Worm (Caenorhabditis elegans) whole organism, young adult: ENCODE data around the gene mrps-18A.

Source experiments
- B0019.2 ChIP-seq: fragments of 200-800 bp; sonication (Bioruptor generic); conservative IDR thresholded peaks from 2 replicates; pipeline ENCODE4 v1.3.6; 2022; ENCODE audit warnings: missing genetic modification reagents, missing genetic modification characterization, missing compliant biosample characterization
- B0035.1 ChIP-seq: sonication (generic microtip); optimal IDR thresholded peaks from 2 replicates; lab custom pipeline; 2016; ENCODE audit warnings: missing genetic modification characterization, mild to moderate bottlenecking, missing compliant biosample characterization, missing genotype, missing genetic modification reagents
- B0261.1 ChIP-seq: sonication (generic microtip); optimal IDR thresholded peaks from 2 replicates; lab custom pipeline; 2016; ENCODE audit warnings: mild to moderate bottlenecking, missing genetic modification characterization, moderate library complexity, missing compliant biosample characterization
- C06A6.2 ChIP-seq: fragments of 200-800 bp; sonication (Bioruptor generic); conservative IDR thresholded peaks from 2 replicates; pipeline ENCODE4 v1.3.6; 2022; ENCODE audit warnings: missing genetic modification characterization, missing compliant biosample characterization
- F22D6.2 ChIP-seq: sonication (generic microtip); optimal IDR thresholded peaks from 2 replicates; lab custom pipeline; 2016; ENCODE audit warnings: mild to moderate bottlenecking, missing genetic modification characterization, missing compliant biosample characterization
- F33H1.4 ChIP-seq: fragments of 200-800 bp; sonication (Bioruptor generic); IDR thresholded peaks from 2 replicates; pipeline ENCODE4 v1.3.6; 2022; ENCODE audit warnings: missing genetic modification reagents, missing genetic modification characterization, missing compliant biosample characterization
- F39B2.1 ChIP-seq: fragments of 200-800 bp; sonication (Bioruptor generic); IDR thresholded peaks from 2 replicates; pipeline ENCODE4 v1.3.6; 2022; ENCODE audit warnings: missing genetic modification reagents, missing genetic modification characterization, missing compliant biosample characterization
- K11D2.4 ChIP-seq: fragments of 200-800 bp; sonication (Bioruptor generic); IDR thresholded peaks from 2 replicates; pipeline ENCODE4 v1.3.6; 2022; ENCODE audit warnings: missing genetic modification reagents, missing genetic modification characterization, missing compliant biosample characterization
- Y56A3A.18 ChIP-seq: fragments of 200-800 bp; sonication (Bioruptor generic); IDR thresholded peaks from 2 replicates; pipeline ENCODE4 v1.3.6; 2022; ENCODE audit warnings: missing genetic modification reagents, missing genetic modification characterization, missing compliant biosample characterization
- Y79H2A.3 ChIP-seq: fragments of 200-800 bp; sonication (Bioruptor generic); conservative IDR thresholded peaks from 2 replicates; pipeline ENCODE4 v1.3.6; 2022; ENCODE audit warnings: missing genetic modification reagents, missing genetic modification characterization, missing compliant biosample characterization
- ZK185.1 ChIP-seq: sonication (generic microtip); optimal IDR thresholded peaks from 2 replicates; lab custom pipeline; 2016; ENCODE audit warnings: mild to moderate bottlenecking, missing genetic modification characterization, missing compliant biosample characterization; ENCODE audit not compliant: poor library complexity, severe bottlenecking
- aptf-2 ChIP-seq: fragments of 200-800 bp; sonication (Bioruptor generic); conservative IDR thresholded peaks from 2 replicates; pipeline ENCODE4 v1.3.6; 2022; ENCODE audit warnings: missing genetic modification reagents, missing genetic modification characterization, missing compliant biosample characterization
- ceh-27 ChIP-seq: fragments of 200-800 bp; sonication (Bioruptor generic); optimal IDR thresholded peaks from 2 replicates; lab custom pipeline; 2018; ENCODE audit warnings: mild to moderate bottlenecking, missing genetic modification characterization, moderate library complexity, missing compliant biosample characterization
- ceh-58 ChIP-seq: fragments of 200-800 bp; sonication (Bioruptor generic); IDR thresholded peaks from 2 replicates; pipeline ENCODE4 v1.3.6; 2022; ENCODE audit warnings: missing genetic modification characterization, missing compliant biosample characterization
- chd-7 ChIP-seq: sonication (generic microtip); optimal IDR thresholded peaks from 2 replicates; lab custom pipeline; 2016; ENCODE audit warnings: mild to moderate bottlenecking, missing genetic modification characterization, moderate library complexity, missing compliant biosample characterization
- dpff-1 ChIP-seq: sonication (generic microtip); optimal IDR thresholded peaks from 2 replicates; lab custom pipeline; 2017; ENCODE audit warnings: mild to moderate bottlenecking, missing genetic modification characterization, missing compliant biosample characterization
- egl-44 ChIP-seq: fragments of 200-800 bp; sonication (Bioruptor generic); IDR thresholded peaks from 2 replicates; pipeline ENCODE4 v1.3.6; 2022; ENCODE audit warnings: missing genetic modification reagents, missing genetic modification characterization, missing compliant biosample characterization
- egrh-3 ChIP-seq: fragments of 200-800 bp; sonication (Bioruptor generic); IDR thresholded peaks from 2 replicates; pipeline ENCODE4 v1.3.6; 2022; ENCODE audit warnings: missing genetic modification reagents, missing genetic modification characterization, missing compliant biosample characterization
- ekl-4 ChIP-seq: fragments of 200-800 bp; sonication (Bioruptor generic); IDR thresholded peaks from 2 replicates; pipeline ENCODE4 v1.3.6; 2022; ENCODE audit warnings: missing genetic modification reagents, missing genetic modification characterization, missing compliant biosample characterization
- gei-17 ChIP-seq: fragments of 200-800 bp; sonication (Bioruptor generic); optimal IDR thresholded peaks from 2 replicates; lab custom pipeline; 2018; ENCODE audit warnings: mild to moderate bottlenecking, missing genetic modification characterization, missing compliant biosample characterization
- hlh-26 ChIP-seq: fragments of 200-800 bp; sonication (Bioruptor generic); conservative IDR thresholded peaks from 2 replicates; pipeline ENCODE4 v1.3.6; 2022; ENCODE audit warnings: missing genetic modification reagents, missing genetic modification characterization, missing compliant biosample characterization
- hmg-20 ChIP-seq: fragments of 200-800 bp; sonication (Bioruptor generic); IDR thresholded peaks from 2 replicates; pipeline ENCODE4 v1.3.6; 2022; ENCODE audit warnings: missing genetic modification reagents, missing genetic modification characterization, missing compliant biosample characterization
- hrde-1 ChIP-seq: sonication (generic microtip); optimal IDR thresholded peaks from 2 replicates; lab custom pipeline; 2016; ENCODE audit warnings: missing genetic modification characterization, mild to moderate bottlenecking, missing compliant biosample characterization, moderate library complexity, missing genotype, missing genetic modification reagents, borderline replicate concordance
- hsf-1 ChIP-seq: fragments of 200-800 bp; sonication (Bioruptor generic); IDR thresholded peaks from 2 replicates; pipeline ENCODE4 v1.3.6; 2022; ENCODE audit warnings: missing genetic modification reagents, missing genetic modification characterization, missing compliant biosample characterization
- let-607 ChIP-seq, 2 experiments: fragments of 200-800 bp in 1 of 2; sonication (Bioruptor generic) in 1 of 2; sonication (generic microtip) in 1 of 2; optimal IDR thresholded peaks; 2 replicates each; lab custom pipeline; 2016 to 2018; ENCODE audit warnings: mild to moderate bottlenecking in 2 of 2, missing compliant biosample characterization in 2 of 2, missing genetic modification characterization in 2 of 2, moderate library complexity in 2 of 2, missing genotype in 1 of 2
- lir-1 ChIP-seq: fragments of 200-800 bp; sonication (Bioruptor generic); conservative IDR thresholded peaks from 2 replicates; pipeline ENCODE4 v1.3.6; 2022; ENCODE audit warnings: missing genetic modification reagents, missing genetic modification characterization, missing compliant biosample characterization
- mcd-1 ChIP-seq: fragments of 200-800 bp; sonication (Bioruptor generic); IDR thresholded peaks from 2 replicates; pipeline ENCODE4 v1.3.6; 2022; ENCODE audit warnings: missing genetic modification reagents, missing genetic modification characterization, missing compliant biosample characterization
- nfya-1 ChIP-seq: sonication (generic microtip); optimal IDR thresholded peaks from 2 replicates; lab custom pipeline; 2017; ENCODE audit warnings: antibody characterized with exemption, missing compliant biosample characterization, missing genetic modification characterization, borderline replicate concordance; ENCODE audit not compliant: insufficient read depth
- nfya-2 ChIP-seq: fragments of 200-800 bp; sonication (Bioruptor generic); IDR thresholded peaks from 2 replicates; pipeline ENCODE4 v1.3.6; 2022; ENCODE audit warnings: missing genetic modification reagents, missing genetic modification characterization, missing compliant biosample characterization
- nhr-179 ChIP-seq: sonication (generic microtip); optimal IDR thresholded peaks from 2 replicates; lab custom pipeline; 2016; ENCODE audit warnings: mild to moderate bottlenecking, missing genetic modification characterization, missing compliant biosample characterization
- pbrm-1 ChIP-seq: fragments of 200-800 bp; sonication (Bioruptor generic); IDR thresholded peaks from 2 replicates; pipeline ENCODE4 v1.3.6; 2022; ENCODE audit warnings: missing genetic modification reagents, missing genetic modification characterization, missing compliant biosample characterization
- somi-1 ChIP-seq: fragments of 200-800 bp; sonication (Bioruptor generic); optimal IDR thresholded peaks from 2 replicates; lab custom pipeline; 2018; ENCODE audit warnings: mild to moderate bottlenecking, missing genetic modification characterization, missing compliant biosample characterization
- tbp1 ChIP-seq: fragments of 200-800 bp; sonication (Bioruptor generic); optimal IDR thresholded peaks from 2 replicates; lab custom pipeline; 2018; ENCODE audit warnings: mild to moderate bottlenecking, missing genetic modification characterization, missing compliant biosample characterization
- zfh-2 ChIP-seq: fragments of 200-800 bp; sonication (Bioruptor generic); conservative IDR thresholded peaks from 2 replicates; pipeline ENCODE4 v1.3.6; 2022; ENCODE audit warnings: missing genetic modification reagents, missing genetic modification characterization, missing compliant biosample characterization
- ztf-25 ChIP-seq: fragments of 200-800 bp; sonication (Bioruptor generic); IDR thresholded peaks from 2 replicates; pipeline ENCODE4 v1.3.6; 2022; ENCODE audit warnings: missing genetic modification reagents, missing genetic modification characterization, missing compliant biosample characterization
- ztf-26 ChIP-seq: sonication (generic microtip); optimal IDR thresholded peaks from 2 replicates; lab custom pipeline; 2017; ENCODE audit warnings: missing genetic modification characterization, missing compliant biosample characterization

The mrps-18A gene

ce11 chrIII:8300860-8301396, 30.8 kb downstream of the mrps-18A start:
- TF ChIP-seq F39B2.1 (GFP tag; lab: Robert Waterston, UW) (no peak), ceh-58 (GFP tag; lab: Robert Waterston, UW) (no peak), mcd-1 (GFP tag; lab: Robert Waterston, UW) (no peak), ztf-25 (GFP tag; lab: Robert Waterston, UW) (no peak), K11D2.4 (GFP tag; lab: Robert Waterston, UW) (no peak), F33H1.4 (GFP tag; lab: Robert Waterston, UW) (no peak), egrh-3 (GFP tag; lab: Robert Waterston, UW) (no peak), dpff-1 (tag; lab: Kevin White, UChicago) (no peak), B0261.1 (tag; lab: Kevin White, UChicago) (no peak), hrde-1 (tag; lab: Kevin White, UChicago) (no peak), ztf-26 (tag; lab: Kevin White, UChicago) (no peak)

DNA sequence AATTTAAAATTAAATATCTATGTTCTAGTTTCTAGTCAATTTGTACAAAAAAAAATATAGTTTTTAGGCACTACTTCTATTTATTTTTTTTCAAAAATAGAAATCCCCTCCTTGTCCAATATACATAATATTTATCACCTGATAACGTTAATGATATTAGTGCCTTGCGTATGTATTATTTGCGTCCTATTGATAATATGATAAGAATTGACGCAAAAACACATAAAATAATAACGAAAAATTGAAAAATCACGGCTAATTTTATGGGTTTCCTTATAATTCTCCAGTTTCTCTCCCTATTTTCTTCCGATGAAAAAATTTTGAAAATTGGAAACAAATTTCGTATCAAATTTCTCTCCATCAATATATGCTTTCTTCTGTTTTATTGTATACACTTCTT, 32.0 kb downstream of the mrps-18A start:
- no peak for TF ChIP-seq somi-1
- TF ChIP-seq pbrm-1: no peak
- no peak for TF ChIP-seq F39B2.1 (GFP tag; lab: Robert Waterston, UW)
- no peak for TF ChIP-seq hmg-20 (GFP tag; lab: Robert Waterston, UW)
- TF ChIP-seq ceh-58 (GFP tag; lab: Robert Waterston, UW): no peak
- TF ChIP-seq aptf-2 (GFP tag; lab: Robert Waterston, UW): no peak
- no peak for TF ChIP-seq nfya-1 (tag; lab: Kevin White, UChicago)
- TF ChIP-seq hlh-26 (GFP tag; lab: Robert Waterston, UW): no peak
- no peak for TF ChIP-seq ekl-4 (GFP tag; lab: Robert Waterston, UW)
- no peak for TF ChIP-seq egl-44
- no peak for TF ChIP-seq F22D6.2

ce11 chrIII:8299078-8299587, 32.6 kb downstream of the mrps-18A start:
- TF ChIP-seq ceh-58 (GFP tag; lab: Robert Waterston, UW) (no peak), ZK185.1 (no peak), Y79H2A.3 (no peak), chd-7 (tag; lab: Kevin White, UChicago) (no peak), let-607 (tag; optimal IDR thresholded peaks at IDR 0.05; lab: Kevin White, UChicago) (no peak), hrde-1 (tag; lab: Kevin White, UChicago) (no peak), B0019.2 (GFP tag; lab: Robert Waterston, UW) (no peak), C06A6.2 (GFP tag; lab: Robert Waterston, UW) (no peak), nhr-179 (tag; lab: Kevin White, UChicago) (no peak), B0035.1 (tag; lab: Kevin White, UChicago) (no peak), lir-1 (GFP tag; lab: Robert Waterston, UW) (no peak), Y56A3A.18 (GFP tag; lab: Robert Waterston, UW) (no peak), nfya-2 (GFP tag; lab: Robert Waterston, UW) (no peak), gei-17 (GFP tag; lab: Kevin White, UChicago) (no peak), egrh-3 (GFP tag; lab: Robert Waterston, UW) (no peak), tbp1 (GFP tag; lab: Kevin White, UChicago) (no peak), ceh-27 (no peak), zfh-2 (GFP tag; lab: Robert Waterston, UW) (no peak), hsf-1 (no peak)
